Fruit fly (Drosophila melanogaster) whole organism, embryonic: ENCODE measurements around the gene Dif.
A peak's percentile ranks its signal among the peaks of the same experiment; 100 is the strongest.

Source experiments
- ATbp ChIP-seq: fragments of 200-800 bp; sonication (Bioruptor generic); optimal IDR thresholded peaks from 2 replicates; lab custom pipeline; 2017; ENCODE audit warnings: missing biosample characterization, mild to moderate bottlenecking, missing genetic modification characterization, missing genetic modification reagents
- CG11695 ChIP-seq: fragments of 200-800 bp; sonication (Bioruptor generic); IDR thresholded peaks from 3 replicates; pipeline ENCODE4 v1.3.6; 2022; ENCODE audit warnings: missing biosample characterization, missing genetic modification characterization
- CG12769 ChIP-seq: fragments of 200-800 bp; sonication (Bioruptor generic); optimal IDR thresholded peaks from 2 replicates; lab custom pipeline; 2019; ENCODE audit warnings: missing biosample characterization, mild to moderate bottlenecking, missing genetic modification characterization, moderate library complexity
- CG14710 ChIP-seq: fragments of 200-800 bp; sonication (Bioruptor generic); optimal IDR thresholded peaks from 3 replicates; lab custom pipeline; 2019; ENCODE audit warnings: missing biosample characterization, mild to moderate bottlenecking, missing genetic modification characterization, moderate library complexity
- CG15269 ChIP-seq: fragments of 200-800 bp; sonication (Bioruptor generic); optimal IDR thresholded peaks from 2 replicates; lab custom pipeline; 2018; ENCODE audit warnings: missing biosample characterization, mild to moderate bottlenecking, missing genetic modification characterization, moderate library complexity
- CG15514 ChIP-seq: fragments of 200-800 bp; sonication (Bioruptor generic); optimal IDR thresholded peaks from 3 replicates; lab custom pipeline; 2017; ENCODE audit warnings: missing biosample characterization, missing genetic modification characterization, mild to moderate bottlenecking, moderate library complexity, missing genetic modification reagents
- CG15696 ChIP-seq: fragments of 200-800 bp; sonication (Bioruptor generic); optimal IDR thresholded peaks from 2 replicates; lab custom pipeline; 2019; ENCODE audit warnings: missing biosample characterization, mild to moderate bottlenecking, missing genetic modification characterization, moderate library complexity
- CG16779 ChIP-seq: fragments of 200-800 bp; sonication (Bioruptor generic); IDR thresholded peaks from 2 replicates; pipeline ENCODE4 v1.3.6; 2022; ENCODE audit warnings: missing biosample characterization, missing genetic modification characterization
- CG17385 ChIP-seq: fragments of 200-800 bp; sonication (Bioruptor generic); optimal IDR thresholded peaks from 3 replicates; lab custom pipeline; 2018; ENCODE audit warnings: missing biosample characterization, mild to moderate bottlenecking, missing genetic modification characterization
- CG18011 ChIP-seq: fragments of 200-800 bp; sonication (Bioruptor generic); optimal IDR thresholded peaks from 2 replicates; lab custom pipeline; 2017; ENCODE audit warnings: missing biosample characterization, missing genetic modification characterization, mild to moderate bottlenecking, moderate library complexity, missing genotype
- CG18599 ChIP-seq: fragments of 200-800 bp; sonication (Bioruptor generic); optimal IDR thresholded peaks from 3 replicates; lab custom pipeline; 2017; ENCODE audit warnings: missing biosample characterization, missing genetic modification characterization, mild to moderate bottlenecking, moderate library complexity, missing genetic modification reagents
- CG2199 ChIP-seq: fragments of 200-800 bp; sonication (Bioruptor generic); IDR thresholded peaks from 3 replicates; pipeline ENCODE4 v1.3.6; 2022; ENCODE audit warnings: missing biosample characterization, missing genetic modification characterization
- CG34376 ChIP-seq: fragments of 200-800 bp; sonication (Bioruptor generic); optimal IDR thresholded peaks from 2 replicates; lab custom pipeline; 2018; ENCODE audit warnings: missing biosample characterization, mild to moderate bottlenecking, missing genetic modification characterization
- CG6791 ChIP-seq: fragments of 200-800 bp; sonication (Bioruptor generic); IDR thresholded peaks from 3 replicates; pipeline ENCODE4 v1.3.6; 2022; ENCODE audit warnings: missing biosample characterization, missing genetic modification characterization; ENCODE audit not compliant: partially characterized antibody
- CG6813 ChIP-seq: fragments of 200-800 bp; sonication (Bioruptor generic); optimal IDR thresholded peaks from 2 replicates; lab custom pipeline; 2017; ENCODE audit warnings: missing biosample characterization, missing genetic modification characterization, mild to moderate bottlenecking, moderate library complexity, missing genetic modification reagents
- CG8290 ChIP-seq, 3 experiments: fragments of 200-800 bp; sonication (Bioruptor generic); optimal IDR thresholded peaks; 2 replicates each; lab custom pipeline; 2016 to 2019; ENCODE audit warnings: missing biosample characterization in 3 of 3, missing genetic modification characterization in 3 of 3, mild to moderate bottlenecking in 2 of 3, moderate library complexity in 1 of 3
- CG9437 ChIP-seq: fragments of 200-800 bp; sonication (Bioruptor generic); optimal IDR thresholded peaks from 2 replicates; lab custom pipeline; 2018; ENCODE audit warnings: missing biosample characterization, mild to moderate bottlenecking, missing genetic modification characterization
- Camta ChIP-seq: fragments of 200-800 bp; sonication (Bioruptor generic); optimal IDR thresholded peaks from 2 replicates; lab custom pipeline; 2016; ENCODE audit warnings: missing biosample characterization, missing genetic modification characterization
- CoRest ChIP-seq: fragments of 200-800 bp; sonication (Bioruptor generic); optimal IDR thresholded peaks from 3 replicates; lab custom pipeline; 2018; ENCODE audit warnings: missing biosample characterization, mild to moderate bottlenecking, missing genetic modification characterization, moderate library complexity
- Drgx ChIP-seq: fragments of 200-800 bp; sonication (Bioruptor generic); IDR thresholded peaks from 2 replicates; pipeline ENCODE4 v1.3.6; 2022; ENCODE audit warnings: missing biosample characterization, missing genetic modification characterization
- Fer1 ChIP-seq: fragments of 200-800 bp; sonication (Bioruptor generic); optimal IDR thresholded peaks from 2 replicates; lab custom pipeline; 2017; ENCODE audit warnings: missing biosample characterization, mild to moderate bottlenecking, missing genetic modification characterization
- HHEX ChIP-seq: fragments of 200-800 bp; sonication (Bioruptor generic); optimal IDR thresholded peaks from 3 replicates; lab custom pipeline; 2017; ENCODE audit warnings: missing biosample characterization, mild to moderate bottlenecking, missing genetic modification characterization, missing genetic modification reagents
- NFAT ChIP-seq: fragments of 200-800 bp; sonication (Bioruptor generic); IDR thresholded peaks from 2 replicates; pipeline ENCODE4 v1.3.6; 2022; ENCODE audit warnings: missing biosample characterization, missing genetic modification characterization
- Optix ChIP-seq: fragments of 200-800 bp; sonication (Bioruptor generic); IDR thresholded peaks from 3 replicates; pipeline ENCODE4 v1.3.6; 2022; ENCODE audit warnings: missing biosample characterization, missing genetic modification characterization
- Scr ChIP-seq: fragments of 200-800 bp; sonication (Bioruptor generic); IDR thresholded peaks from 2 replicates; pipeline ENCODE4 v1.3.6; 2022; ENCODE audit warnings: missing biosample characterization, missing genetic modification characterization; ENCODE audit not compliant: partially characterized antibody
- Ssrp ChIP-seq: fragments of 200-800 bp; sonication (Bioruptor generic); optimal IDR thresholded peaks from 2 replicates; lab custom pipeline; 2018; ENCODE audit warnings: missing biosample characterization, mild to moderate bottlenecking, missing genetic modification characterization, moderate library complexity
- ash1 ChIP-seq: fragments of 200-800 bp; sonication (Bioruptor generic); optimal IDR thresholded peaks from 2 replicates; lab custom pipeline; 2018; ENCODE audit warnings: missing biosample characterization, mild to moderate bottlenecking, missing genetic modification characterization
- cas ChIP-seq: fragments of 200-800 bp; sonication (Bioruptor generic); IDR thresholded peaks from 2 replicates; pipeline ENCODE4 v1.3.6; 2022; ENCODE audit warnings: missing biosample characterization, missing genetic modification characterization
- crc ChIP-seq: fragments of 200-800 bp; sonication (Bioruptor generic); optimal IDR thresholded peaks from 2 replicates; lab custom pipeline; 2016; ENCODE audit warnings: missing biosample characterization, missing genetic modification characterization
- crp ChIP-seq, 2 experiments: fragments of 200-800 bp; sonication (Bioruptor generic); optimal IDR thresholded peaks; 2 replicates in 1 of 2; 3 replicates in 1 of 2; lab custom pipeline; 2017; ENCODE audit warnings: missing biosample characterization in 2 of 2, missing genetic modification characterization in 2 of 2, mild to moderate bottlenecking in 1 of 2, moderate library complexity in 1 of 2
- dimm ChIP-seq: fragments of 200-800 bp; sonication (Bioruptor generic); IDR thresholded peaks from 2 replicates; pipeline ENCODE4 v1.3.6; 2022; ENCODE audit warnings: missing biosample characterization, missing genetic modification characterization
- dm ChIP-seq: fragments of 200-800 bp; sonication (Bioruptor generic); optimal IDR thresholded peaks from 3 replicates; lab custom pipeline; 2016; ENCODE audit warnings: missing biosample characterization, missing genetic modification characterization
- dpn ChIP-seq, 2 experiments: fragments of 200-800 bp; sonication (Bioruptor generic); optimal IDR thresholded peaks; 3 replicates each; lab custom pipeline; 2016; ENCODE audit warnings: missing biosample characterization in 2 of 2, missing genetic modification characterization in 2 of 2
- gcm2 ChIP-seq: fragments of 200-800 bp; sonication (Bioruptor generic); optimal IDR thresholded peaks from 2 replicates; lab custom pipeline; 2016; ENCODE audit warnings: missing biosample characterization, missing genetic modification characterization
- gsb-n ChIP-seq: fragments of 200-800 bp; sonication (Bioruptor generic); optimal IDR thresholded peaks from 3 replicates; lab custom pipeline; 2018; ENCODE audit warnings: missing biosample characterization, mild to moderate bottlenecking, missing genetic modification characterization
- insv ChIP-seq, 2 experiments: fragments of 200-800 bp; sonication (Bioruptor generic); optimal IDR thresholded peaks; 3 replicates each; lab custom pipeline; 2016 to 2018; ENCODE audit warnings: missing biosample characterization in 2 of 2, missing genetic modification characterization in 2 of 2
- lab ChIP-seq: fragments of 200-800 bp; sonication (Bioruptor generic); optimal IDR thresholded peaks from 3 replicates; lab custom pipeline; 2017; ENCODE audit warnings: missing biosample characterization, missing genetic modification characterization, mild to moderate bottlenecking, moderate library complexity, missing genetic modification reagents
- nom ChIP-seq: fragments of 200-800 bp; sonication (Bioruptor generic); optimal IDR thresholded peaks from 2 replicates; lab custom pipeline; 2017; ENCODE audit warnings: missing biosample characterization, missing genetic modification characterization, mild to moderate bottlenecking, moderate library complexity, missing genetic modification reagents
- pan ChIP-seq, 4 experiments: fragments of >200 bp in 3 of 4; fragments of 200-800 bp in 1 of 4; sonication (Bioruptor generic) in 1 of 4; optimal IDR thresholded peaks in 3 of 4; IDR thresholded peaks in 1 of 4; 2 replicates each; pipeline versions ENCODE4 v1.3.6 to Lab custom; 2017 to 2022; ENCODE audit warnings: missing biosample characterization in 2 of 4, missing genetic modification characterization in 2 of 4, mixed read lengths in 1 of 4
- ssp ChIP-seq: fragments of 200-800 bp; sonication (Bioruptor generic); IDR thresholded peaks from 2 replicates; pipeline ENCODE4 v1.3.6; 2022; ENCODE audit warnings: missing biosample characterization, missing genetic modification characterization
- unpg ChIP-seq: fragments of 200-800 bp; sonication (Bioruptor generic); optimal IDR thresholded peaks from 3 replicates; lab custom pipeline; 2018; ENCODE audit warnings: missing biosample characterization, mild to moderate bottlenecking, missing genetic modification characterization, moderate library complexity
- z ChIP-seq: fragments of 200-800 bp; sonication (Bioruptor generic); IDR thresholded peaks from 3 replicates; pipeline ENCODE4 v1.3.6; 2022; ENCODE audit warnings: missing biosample characterization, missing genetic modification characterization

Dif gene

DNA sequence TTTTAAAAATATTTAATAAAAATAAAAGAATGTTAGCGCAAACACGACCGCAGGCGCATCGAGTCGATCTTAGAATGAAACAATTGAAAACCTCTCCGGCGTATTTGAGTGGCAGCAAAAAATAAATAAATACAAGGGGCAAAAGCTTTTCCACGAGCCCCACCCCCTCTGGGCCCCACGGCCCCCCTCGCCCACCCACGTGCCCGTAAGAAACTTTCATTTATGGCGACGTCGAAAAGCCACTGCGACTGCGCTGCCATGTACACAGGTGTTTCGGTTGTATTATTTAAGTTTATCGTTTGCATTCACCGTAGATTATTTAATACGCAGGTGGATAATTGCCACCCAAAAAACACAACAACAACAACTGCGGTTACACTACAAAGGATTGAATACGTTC, 15.5 kb upstream of the Dif start (continued):
- TF ChIP-seq Scr (GFP tag; lab: Robert Waterston, UW), result no peak
- TF ChIP-seq NFAT (GFP tag; lab: Robert Waterston, UW), result 0 out of 2 replicates have a peak, but pooled peaks have one; percentile 23
- no peak for TF ChIP-seq pan (optimal IDR thresholded peaks at IDR 0.05; lab: Kevin White, UChicago)
- no peak for TF ChIP-seq pan (GFP tag; optimal IDR thresholded peaks at IDR 0.05 in 1 of 2, IDR thresholded peaks at IDR 0.05 in 1 of 2)
- TF ChIP-seq CG8290 (GFP tag; optimal IDR thresholded peaks at IDR 0.05; lab: Kevin White, UChicago), result no peak
- peak in 1 of 2 experiments; percentile 53 for TF ChIP-seq CG8290 (tag; optimal IDR thresholded peaks at IDR 0.05; lab: Kevin White, UChicago)
- no peak for TF ChIP-seq crc (GFP tag; lab: Kevin White, UChicago)
- no peak for TF ChIP-seq CG6791 (GFP tag; lab: Robert Waterston, UW)
- peak; percentile 49 for TF ChIP-seq lab (GFP tag; lab: Kevin White, UChicago)
- 0 out of 3 replicates have a peak, but pooled peaks have one; percentile 45 for TF ChIP-seq z (GFP tag; lab: Robert Waterston, UW)
- no peak for TF ChIP-seq Drgx (GFP tag; lab: Robert Waterston, UW)
- TF ChIP-seq CG15696 (tag; lab: Kevin White, UChicago), result no peak
- TF ChIP-seq dm (GFP tag; lab: Kevin White, UChicago), result no peak
- peak; percentile 31 for TF ChIP-seq CG34376 (GFP tag; lab: Kevin White, UChicago)
- no peak for TF ChIP-seq nom (GFP tag; lab: Kevin White, UChicago)
- TF ChIP-seq CG18599 (GFP tag; lab: Kevin White, UChicago), result no peak
- peak; percentile 23 for TF ChIP-seq CG12769 (tag; lab: Kevin White, UChicago)
- no peak for TF ChIP-seq CG18011 (GFP tag; lab: Kevin White, UChicago)
- no peak for TF ChIP-seq Optix (GFP tag; lab: Robert Waterston, UW)
- peak; percentile 15 for TF ChIP-seq CG15514 (GFP tag; lab: Kevin White, UChicago)
- no peak for TF ChIP-seq Camta (GFP tag; lab: Kevin White, UChicago)
- no peak for TF ChIP-seq cas (GFP tag; lab: Robert Waterston, UW)
- no peak for TF ChIP-seq CG11695 (GFP tag; lab: Robert Waterston, UW)
- no peak for TF ChIP-seq CG9437
- TF ChIP-seq CG15269 (tag; lab: Kevin White, UChicago), result peak; percentile 22
- TF ChIP-seq CoRest, result no peak
- TF ChIP-seq HHEX (GFP tag; lab: Kevin White, UChicago), result peak; percentile 2
- no peak for TF ChIP-seq gcm2 (GFP tag; lab: Kevin White, UChicago)
- TF ChIP-seq dimm, result no peak
- TF ChIP-seq CG6813 (GFP tag; lab: Kevin White, UChicago), result peak; percentile 42
- TF ChIP-seq Ssrp (tag; lab: Kevin White, UChicago), result no peak
- TF ChIP-seq gsb-n (tag; lab: Kevin White, UChicago), result no peak
- no peak for TF ChIP-seq ssp (GFP tag; lab: Robert Waterston, UW)
- TF ChIP-seq Fer1 (GFP tag; lab: Kevin White, UChicago), result peak; percentile 26
- TF ChIP-seq ATbp, result peak; percentile 26
- TF ChIP-seq insv (GFP tag; optimal IDR thresholded peaks at IDR 0.05; lab: Kevin White, UChicago), result no peak
- no peak for TF ChIP-seq CG16779
- no peak for TF ChIP-seq ash1 (GFP tag; lab: Kevin White, UChicago)
- TF ChIP-seq CG14710 (tag; lab: Kevin White, UChicago), result no peak
- TF ChIP-seq unpg (GFP tag; lab: Kevin White, UChicago), result no peak
- TF ChIP-seq CG17385, result peak; percentile 19
- TF ChIP-seq dpn (GFP tag; optimal IDR thresholded peaks at IDR 0.05; lab: Kevin White, UChicago), result no peak
- no peak for TF ChIP-seq crp (GFP tag; optimal IDR thresholded peaks at IDR 0.05; lab: Kevin White, UChicago)
- peak; percentile 82; the same call in 2 of the 3 replicates for TF ChIP-seq CG2199 (GFP tag; lab: Robert Waterston, UW)
- TF ChIP-seq, all 482 proteins: peak for 39
